Fruit fly (Drosophila melanogaster): ENCODE results near the gene Cht11.
A peak's percentile ranks its signal among the peaks of the same experiment; 100 is the strongest.

The Cht11 gene

DNA sequence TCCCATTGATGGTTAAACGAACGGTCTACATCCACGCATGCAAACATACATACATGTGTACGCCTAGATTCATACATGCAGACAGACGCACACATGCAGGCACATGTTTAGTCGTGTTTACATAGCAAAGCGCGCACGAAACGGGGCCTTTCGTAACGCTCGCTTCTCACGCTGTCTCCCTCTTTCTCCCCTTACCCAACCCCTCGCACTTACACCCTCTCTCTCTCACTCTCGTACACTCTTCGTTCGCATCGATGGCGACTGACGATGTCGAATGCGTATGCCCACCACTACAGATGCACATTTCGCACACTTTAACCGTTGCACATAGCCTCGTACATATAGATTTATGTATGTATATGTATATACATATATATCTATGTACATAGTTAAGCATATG lies 16.7 kb upstream of the Cht11 start (continued):
- peak in 1 of 2 experiments; percentile 65 for TF ChIP-seq Pdp1 (GFP tag; optimal IDR thresholded peaks at IDR 0.05)
- peak; percentile 22 for TF ChIP-seq HmgD (GFP tag; optimal IDR thresholded peaks at IDR 0.05)
- peak; percentile 26 for TF ChIP-seq tap (tag; optimal IDR thresholded peaks at IDR 0.05)
- peak; percentile 13 for TF ChIP-seq lab (GFP tag; optimal IDR thresholded peaks at IDR 0.05)
- no peak for TF ChIP-seq CG10366 (GFP tag; IDR thresholded peaks at IDR 0.05)
- no peak for TF ChIP-seq Lpt (GFP tag; optimal IDR thresholded peaks at IDR 0.05)
- no peak for TF ChIP-seq Asciz (GFP tag; optimal IDR thresholded peaks at IDR 0.05)
- no peak for TF ChIP-seq CG2116 (GFP tag; optimal IDR thresholded peaks at IDR 0.05)
- no peak for TF ChIP-seq CG16779 (GFP tag; IDR thresholded peaks at IDR 0.05)
- peak; percentile 89 for TF ChIP-seq CG8478 (optimal IDR thresholded peaks at IDR 0.05)
- peak; percentile 31 for TF ChIP-seq CG5180 (GFP tag; optimal IDR thresholded peaks at IDR 0.05)
- no peak for TF ChIP-seq CG1647 (GFP tag; optimal IDR thresholded peaks at IDR 0.05)
- TF ChIP-seq onecut (GFP tag; IDR thresholded peaks at IDR 0.05), result peak; percentile 13; the same call in 1 of the 2 replicates
- no peak for TF ChIP-seq sim (GFP tag; IDR thresholded peaks at IDR 0.05)
- TF ChIP-seq gsb (GFP tag; IDR thresholded peaks at IDR 0.05), result no peak
- no peak for TF ChIP-seq CG6683 (GFP tag; optimal IDR thresholded peaks at IDR 0.05)
- peak; percentile 94 for TF ChIP-seq Deaf1 (tag; optimal IDR thresholded peaks at IDR 0.05)
- peak; percentile 0 for TF ChIP-seq Hand (GFP tag; optimal IDR thresholded peaks at IDR 0.05)
- no peak for TF ChIP-seq CG15514 (GFP tag; optimal IDR thresholded peaks at IDR 0.05)
- TF ChIP-seq CG14014 (GFP tag; IDR thresholded peaks at IDR 0.05), result no peak
- TF ChIP-seq CG14441 (GFP tag; IDR thresholded peaks at IDR 0.05), result no peak
- no peak for TF ChIP-seq ewg (GFP tag; optimal IDR thresholded peaks at IDR 0.05)
- TF ChIP-seq fru (optimal IDR thresholded peaks at IDR 0.05), result no peak
- no peak for TF ChIP-seq otp (GFP tag; IDR thresholded peaks at IDR 0.05)
- no peak for TF ChIP-seq ftz-f1 (GFP tag; optimal IDR thresholded peaks at IDR 0.05)
- no peak for TF ChIP-seq CG18011 (GFP tag; optimal IDR thresholded peaks at IDR 0.05)
- TF ChIP-seq CG2889 (GFP tag; IDR thresholded peaks at IDR 0.05), result no peak
- TF ChIP-seq CG17359 (tag; optimal IDR thresholded peaks at IDR 0.05), result no peak
- TF ChIP-seq CG3847 (GFP tag; IDR thresholded peaks at IDR 0.05), result no peak
- TF ChIP-seq crol (GFP tag; IDR thresholded peaks at IDR 0.05), result peak; percentile 87
- no peak for TF ChIP-seq CG6854 (GFP tag; optimal IDR thresholded peaks at IDR 0.05)
- TF ChIP-seq psq (GFP tag; optimal IDR thresholded peaks at IDR 0.05), result peak; percentile 45
- peak; percentile 36 for TF ChIP-seq CG15479 (GFP tag; optimal IDR thresholded peaks at IDR 0.05)
- TF ChIP-seq fd3F (GFP tag; optimal IDR thresholded peaks at IDR 0.05), result no peak
- no peak for TF ChIP-seq CG12659 (GFP tag; optimal IDR thresholded peaks at IDR 0.05)
- no peak for TF ChIP-seq pb (GFP tag; optimal IDR thresholded peaks at IDR 0.05)
- TF ChIP-seq ssp (GFP tag; IDR thresholded peaks at IDR 0.05), result no peak
- TF ChIP-seq CG11247 (GFP tag; IDR thresholded peaks at IDR 0.05), result no peak
- no peak for TF ChIP-seq Myb (GFP tag; optimal IDR thresholded peaks at IDR 0.05)
- TF ChIP-seq CG31441 (GFP tag; IDR thresholded peaks at IDR 0.05), result no peak
- no peak for TF ChIP-seq slp2 (GFP tag; optimal IDR thresholded peaks at IDR 0.05)
- TF ChIP-seq lmd (GFP tag; IDR thresholded peaks at IDR 0.05), result no peak
- TF ChIP-seq caup (GFP tag; optimal IDR thresholded peaks at IDR 0.05; ENCODE audit: severe bottlenecking), result peak; percentile 7
- TF ChIP-seq dysf (GFP tag; IDR thresholded peaks at IDR 0.05), result no peak
- no peak for TF ChIP-seq usp (GFP tag; optimal IDR thresholded peaks at IDR 0.05)
- TF ChIP-seq slou (GFP tag; optimal IDR thresholded peaks at IDR 0.05), result no peak
- TF ChIP-seq CG11398 (GFP tag; optimal IDR thresholded peaks at IDR 0.05), result no peak
- peak; percentile 97 for TF ChIP-seq p53 (GFP tag; optimal IDR thresholded peaks at IDR 0.05)
- TF ChIP-seq al (GFP tag; IDR thresholded peaks at IDR 0.05), result no peak
- TF ChIP-seq CG10565 (GFP tag; optimal IDR thresholded peaks at IDR 0.05), result no peak
- TF ChIP-seq CG4404 (GFP tag; IDR thresholded peaks at IDR 0.05), result no peak
- no peak for TF ChIP-seq ham (GFP tag; IDR thresholded peaks at IDR 0.05)
- no peak for TF ChIP-seq Dbx (GFP tag; IDR thresholded peaks at IDR 0.05)
